Worm (Caenorhabditis elegans) whole organism, L2 larva: ENCODE data around the gene F35H10.10.

Source experiments
- R02D3.7 ChIP-seq: fragments of 150-350 bp; optimal IDR thresholded peaks from 2 replicates; lab custom pipeline; 2014; ENCODE audit warnings: missing biosample characterization, missing genetic modification characterization
- ceh-82 ChIP-seq: fragments of 150-350 bp; optimal IDR thresholded peaks from 2 replicates; lab custom pipeline; 2014; ENCODE audit warnings: missing biosample characterization, missing genetic modification characterization
- lin-39 ChIP-seq: fragments of 150-350 bp; optimal IDR thresholded peaks from 2 replicates; lab custom pipeline; 2014; ENCODE audit warnings: missing biosample characterization, missing genetic modification reagents, missing genetic modification characterization
- zag-1 ChIP-seq: fragments of 150-350 bp; optimal IDR thresholded peaks from 2 replicates; lab custom pipeline; 2014; ENCODE audit warnings: missing biosample characterization, missing genetic modification characterization

DNA sequence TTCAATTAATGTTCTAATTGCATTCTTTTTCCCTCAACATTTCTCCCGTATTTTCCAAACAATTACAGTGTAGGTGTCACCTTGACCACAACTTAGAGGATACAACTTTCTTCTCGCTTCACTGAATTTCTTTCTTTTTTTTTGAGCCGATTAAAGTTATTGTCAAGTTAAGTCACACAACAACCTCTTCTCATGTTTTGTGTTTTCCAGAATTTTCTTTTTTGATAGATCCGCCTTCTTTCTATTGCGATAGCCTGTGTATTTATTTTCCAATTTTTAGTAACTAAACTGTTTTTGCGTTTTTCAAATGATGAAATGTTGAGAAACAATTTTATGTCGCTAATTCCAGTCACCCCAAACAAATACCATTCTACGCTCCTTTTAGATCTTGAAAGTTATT lies 12.9 kb upstream of the F35H10.10 start, which contains the start of gene F35H10.3:
- TF ChIP-seq R02D3.7 (no peak), zag-1 (no peak), lin-39 (no peak), ceh-82 (tag; lab: Kevin White, UChicago) (no peak)
